Fruit fly (Drosophila melanogaster): ENCODE measurements around the gene CG42240.

CG42240 gene

dm6 chrX:6332988-6333719 is 2.5 kb downstream of the CG42240 start:
- TF ChIP-seq noc (tag; optimal IDR thresholded peaks at IDR 0.05): no peak

dm6 chrX:6334945-6335344 is 4.3 kb downstream of the CG42240 start:
- no peak for TF ChIP-seq noc (tag; optimal IDR thresholded peaks at IDR 0.05)

dm6 chrX:6337702-6338101 is 7.1 kb downstream of the CG42240 start, which contains the start of gene CG3842:
CG3842 (plus strand) TSS chrX:6337762.
- TF ChIP-seq noc (tag; optimal IDR thresholded peaks at IDR 0.05): no peak

- no peak for TF ChIP-seq noc (tag; optimal IDR thresholded peaks at IDR 0.05)
These were observed 8.3 kb downstream of the CG42240 start for dm6 chrX:6338738-6339614.

- peak; percentile 12 for TF ChIP-seq noc (tag; optimal IDR thresholded peaks at IDR 0.05)
These were observed 9.4 kb downstream of the CG42240 start for dm6 chrX:6339970-6340548.

dm6 chrX:6340593-6341068 is 10.0 kb downstream of the CG42240 start:
- peak; percentile 87 for TF ChIP-seq noc (tag; optimal IDR thresholded peaks at IDR 0.05)

- no peak for TF ChIP-seq noc (tag; optimal IDR thresholded peaks at IDR 0.05)
These were observed 11.0 kb downstream of the CG42240 start for dm6 chrX:6341678-6342077.

- no peak for TF ChIP-seq noc (tag; optimal IDR thresholded peaks at IDR 0.05)
These were observed 12.7 kb downstream of the CG42240 start for dm6 chrX:6343323-6343722.

- TF ChIP-seq noc (tag; optimal IDR thresholded peaks at IDR 0.05): no peak
These were observed 13.3 kb downstream of the CG42240 start for dm6 chrX:6343786-6344537.

dm6 chrX:6344538-6345074 is 14.0 kb downstream of the CG42240 start:
- TF ChIP-seq noc (tag; optimal IDR thresholded peaks at IDR 0.05): no peak

dm6 chrX:6346153-6346552 is 15.5 kb downstream of the CG42240 start:
- no peak for TF ChIP-seq noc (tag; optimal IDR thresholded peaks at IDR 0.05)

dm6 chrX:6346926-6347367 is 16.3 kb downstream of the CG42240 start, which contains the start of gene CG3847:
CG3847 (plus strand) TSS chrX:6347103.
- TF ChIP-seq noc (tag; optimal IDR thresholded peaks at IDR 0.05): peak; percentile 28

- TF ChIP-seq noc (tag; optimal IDR thresholded peaks at IDR 0.05): no peak
These were observed 18.6 kb downstream of the CG42240 start for dm6 chrX:6349231-6349630.

dm6 chrX:6350213-6350679 is 19.6 kb downstream of the CG42240 start, which contains the start of the genes ND-B16.6 and kdn:
ND-B16.6 (minus strand) TSS chrX:6350401.
kdn (plus strand) TSS chrX:6350629.
- TF ChIP-seq noc (tag; optimal IDR thresholded peaks at IDR 0.05): no peak

Measured in whole organism, larva.